Worm (Caenorhabditis elegans): ENCODE results near the gene T19D12.2.

ce11 chrII:6705593-6706228 lies 44.6 kb downstream of the T19D12.2 start, which contains the start of gene rpy-1:
- TF ChIP-seq egl-27 (tag; optimal IDR thresholded peaks at IDR 0.05) (no peak), dve-1 (tag; optimal IDR thresholded peaks at IDR 0.05; ENCODE audit: insufficient read depth) (no peak), nhr-76 (tag; optimal IDR thresholded peaks at IDR 0.05) (no peak), madf-5 (GFP tag; IDR thresholded peaks at IDR 0.05) (no peak), lin-29 (GFP tag; IDR thresholded peaks at IDR 0.05) (no peak), skn-1 (tag; optimal IDR thresholded peaks at IDR 0.05) (no peak), mep-1 (tag; optimal IDR thresholded peaks at IDR 0.05) (no peak), ZK546.5 (tag; optimal IDR thresholded peaks at IDR 0.05) (no peak), lin-38 (GFP tag; IDR thresholded peaks at IDR 0.05) (no peak), nhr-25 (tag; optimal IDR thresholded peaks at IDR 0.05; ENCODE audit: borderline replicate concordance, insufficient read depth) (no peak), mxl-3 (GFP tag; optimal IDR thresholded peaks at IDR 0.05) (no peak), tag-97 (GFP tag; IDR thresholded peaks at IDR 0.05) (no peak), nhr-237 (tag; optimal IDR thresholded peaks at IDR 0.05) (no peak), nhr-28 (tag; optimal IDR thresholded peaks at IDR 0.05) (no peak)
